Worm (Caenorhabditis elegans) whole organism, L4 larva: ENCODE measurements around the gene C48D1.5.

ENCODE experiments used
- ama-1 ChIP-seq: fragments of 150-350 bp; optimal IDR thresholded peaks from 2 replicates; lab custom pipeline; 2014; ENCODE audit warnings: inconsistent platforms, mixed read lengths
- dpl-1 ChIP-seq: fragments of 150-350 bp; optimal IDR thresholded peaks from 2 replicates; lab custom pipeline; 2014; ENCODE audit warnings: missing biosample characterization, missing genetic modification reagents, missing genetic modification characterization
- lin-15B ChIP-seq: fragments of 150-350 bp; sonication (generic microtip); optimal IDR thresholded peaks from 3 replicates; lab custom pipeline; 2014; ENCODE audit warnings: missing biosample characterization, missing genetic modification characterization
- unc-39 ChIP-seq: sonication (generic microtip); optimal IDR thresholded peaks from 2 replicates; lab custom pipeline; 2017; ENCODE audit warnings: missing biosample characterization, missing genetic modification characterization

DNA sequence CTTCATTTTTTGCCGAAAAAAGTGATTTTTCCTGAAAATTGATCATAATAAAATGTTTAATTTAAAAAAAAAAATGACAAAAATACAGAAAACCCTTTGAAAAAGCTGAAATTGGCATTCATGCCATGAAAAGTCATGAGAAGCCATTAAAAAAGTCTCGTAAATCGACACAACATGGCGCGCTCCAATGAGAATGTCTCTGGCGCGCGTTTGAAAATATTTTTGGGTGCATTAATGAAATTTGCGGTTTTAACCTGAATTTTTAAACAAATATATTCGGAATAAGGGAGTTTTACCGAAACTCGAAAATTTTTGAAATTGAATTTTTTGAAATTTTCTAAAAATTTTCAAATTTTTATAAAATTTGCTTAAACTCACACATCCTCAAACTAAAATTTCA lies 26.0 kb downstream of the C48D1.5 start:
- no peak for TF ChIP-seq lin-15B (tag; lab: Kevin White, UChicago)
- TF ChIP-seq unc-39 (tag; lab: Kevin White, UChicago) = no peak
- no peak for TF ChIP-seq ama-1 (lab: Kevin White, UChicago)
- no peak for TF ChIP-seq dpl-1 (GFP tag; lab: Kevin White, UChicago)
